Fruit fly (Drosophila melanogaster) whole organism, embryonic: ENCODE measurements around the gene Sfxn2.

Experiments used
- Aef1 ChIP-seq: fragments of 200-800 bp; sonication (Bioruptor generic); IDR thresholded peaks from 3 replicates; pipeline ENCODE4 v1.3.6; 2022; ENCODE audit warnings: missing biosample characterization, missing genetic modification characterization
- CG11456 ChIP-seq: fragments of 200-800 bp; sonication (Bioruptor generic); IDR thresholded peaks from 3 replicates; pipeline ENCODE4 v1.3.6; 2022; ENCODE audit warnings: missing biosample characterization, missing genetic modification characterization
- CG12769 ChIP-seq: fragments of 200-800 bp; sonication (Bioruptor generic); optimal IDR thresholded peaks from 2 replicates; lab custom pipeline; 2019; ENCODE audit warnings: missing biosample characterization, mild to moderate bottlenecking, missing genetic modification characterization, moderate library complexity
- CG15514 ChIP-seq: fragments of 200-800 bp; sonication (Bioruptor generic); optimal IDR thresholded peaks from 3 replicates; lab custom pipeline; 2017; ENCODE audit warnings: missing biosample characterization, missing genetic modification characterization, mild to moderate bottlenecking, moderate library complexity, missing genetic modification reagents
- CG16815 ChIP-seq: fragments of 200-800 bp; sonication (Bioruptor generic); optimal IDR thresholded peaks from 3 replicates; lab custom pipeline; 2017; ENCODE audit warnings: missing biosample characterization, mild to moderate bottlenecking, missing genetic modification characterization
- CG17385 ChIP-seq: fragments of 200-800 bp; sonication (Bioruptor generic); optimal IDR thresholded peaks from 3 replicates; lab custom pipeline; 2018; ENCODE audit warnings: missing biosample characterization, mild to moderate bottlenecking, missing genetic modification characterization
- CG18011 ChIP-seq: fragments of 200-800 bp; sonication (Bioruptor generic); optimal IDR thresholded peaks from 2 replicates; lab custom pipeline; 2017; ENCODE audit warnings: missing biosample characterization, missing genetic modification characterization, mild to moderate bottlenecking, moderate library complexity, missing genotype
- CG31224 ChIP-seq: fragments of 200-800 bp; sonication (Bioruptor generic); IDR thresholded peaks from 2 replicates; pipeline ENCODE4 v1.3.6; 2022; ENCODE audit warnings: missing biosample characterization, missing genetic modification characterization
- CG32767 ChIP-seq: fragments of 200-800 bp; sonication (Bioruptor generic); IDR thresholded peaks from 2 replicates; pipeline ENCODE4 v1.3.6; 2022; ENCODE audit warnings: missing biosample characterization, missing genetic modification characterization
- CG33557 ChIP-seq: fragments of 200-800 bp; sonication (Bioruptor generic); optimal IDR thresholded peaks from 2 replicates; lab custom pipeline; 2019; ENCODE audit warnings: missing biosample characterization, mild to moderate bottlenecking, missing genetic modification characterization, moderate library complexity
- CG34422 ChIP-seq: fragments of 200-800 bp; sonication (Bioruptor generic); IDR thresholded peaks from 3 replicates; pipeline ENCODE4 v1.3.6; 2022; ENCODE audit warnings: missing biosample characterization, missing genetic modification characterization
- CG4404 ChIP-seq: fragments of 200-800 bp; sonication (Bioruptor generic); IDR thresholded peaks from 2 replicates; pipeline ENCODE4 v1.3.6; 2022; ENCODE audit warnings: missing biosample characterization, missing genetic modification characterization
- CG4730 ChIP-seq: fragments of 200-800 bp; sonication (Bioruptor generic); IDR thresholded peaks from 2 replicates; pipeline ENCODE4 v1.3.6; 2022; ENCODE audit warnings: missing biosample characterization, missing genetic modification characterization
- CG8281 ChIP-seq: fragments of 200-800 bp; sonication (Bioruptor generic); optimal IDR thresholded peaks from 2 replicates; lab custom pipeline; 2018; ENCODE audit warnings: missing biosample characterization, mild to moderate bottlenecking, missing genetic modification characterization, moderate library complexity
- CG8765 ChIP-seq: fragments of 200-800 bp; sonication (Bioruptor generic); IDR thresholded peaks from 2 replicates; pipeline ENCODE4 v1.3.6; 2022; ENCODE audit warnings: missing biosample characterization, missing genetic modification characterization
- Deaf1 ChIP-seq: fragments of 200-800 bp; optimal IDR thresholded peaks from 3 replicates; lab custom pipeline; 2019; ENCODE audit warnings: missing biosample characterization, mild to moderate bottlenecking, missing genetic modification characterization, moderate library complexity
- Doc3 ChIP-seq: fragments of 200-800 bp; sonication (Bioruptor generic); IDR thresholded peaks from 3 replicates; pipeline ENCODE4 v1.3.6; 2022; ENCODE audit warnings: missing biosample characterization, missing genetic modification characterization; ENCODE audit not compliant: partially characterized antibody
- HLH4C ChIP-seq: fragments of 200-800 bp; sonication (Bioruptor generic); IDR thresholded peaks from 3 replicates; pipeline ENCODE4 v1.3.6; 2022; ENCODE audit warnings: missing biosample characterization, missing genetic modification characterization; ENCODE audit not compliant: partially characterized antibody
- Hand ChIP-seq: fragments of 200-800 bp; sonication (Bioruptor generic); optimal IDR thresholded peaks from 2 replicates; lab custom pipeline; 2017; ENCODE audit warnings: mild to moderate bottlenecking, missing biosample characterization, missing genetic modification reagents, missing genetic modification characterization
- Hr51 ChIP-seq, 2 experiments: fragments of 200-800 bp; sonication (Bioruptor generic); optimal IDR thresholded peaks; 2 replicates in 1 of 2; 3 replicates in 1 of 2; lab custom pipeline; 2016 to 2018; ENCODE audit warnings: missing biosample characterization in 2 of 2, missing genetic modification characterization in 2 of 2, mild to moderate bottlenecking in 1 of 2, moderate library complexity in 1 of 2
- Jarid2 ChIP-seq: fragments of 200-800 bp; sonication (Bioruptor generic); optimal IDR thresholded peaks from 3 replicates; lab custom pipeline; 2017; ENCODE audit warnings: mild to moderate bottlenecking, missing biosample characterization, missing genetic modification reagents, missing genetic modification characterization
- Med ChIP-seq: fragments of 200-800 bp; sonication (Bioruptor generic); peaks from one replicate; lab custom pipeline; 2016; ENCODE audit warnings: missing biosample characterization, missing genetic modification characterization, mild to moderate bottlenecking, inconsistent platforms, moderate library complexity
- Pdp1 ChIP-seq, 2 experiments: fragments of 200-800 bp; sonication (Bioruptor generic); optimal IDR thresholded peaks; 3 replicates each; lab custom pipeline; 2016; ENCODE audit warnings: missing biosample characterization in 2 of 2, missing genetic modification characterization in 2 of 2, mild to moderate bottlenecking in 1 of 2, moderate library complexity in 1 of 2
- Sin3A ChIP-seq: fragments of >200 bp; optimal IDR thresholded peaks from 2 replicates; lab custom pipeline; 2018
- Sox100B ChIP-seq: fragments of 200-800 bp; sonication (Bioruptor generic); optimal IDR thresholded peaks from 3 replicates; lab custom pipeline; 2018; ENCODE audit warnings: missing biosample characterization, mild to moderate bottlenecking, missing genetic modification characterization
- Spps ChIP-seq: fragments of 200-800 bp; sonication (Bioruptor generic); optimal IDR thresholded peaks from 2 replicates; lab custom pipeline; 2018; ENCODE audit warnings: missing biosample characterization, mild to moderate bottlenecking, missing genetic modification characterization
- Tbp ChIP-seq: fragments of >200 bp; optimal IDR thresholded peaks from 2 replicates; lab custom pipeline; 2018; ENCODE audit warnings: missing biosample characterization, missing genetic modification characterization
- abd-A ChIP-seq: fragments of 200-800 bp; sonication (Bioruptor generic); optimal IDR thresholded peaks from 3 replicates; lab custom pipeline; 2019; ENCODE audit warnings: missing biosample characterization, mild to moderate bottlenecking, missing genetic modification characterization, moderate library complexity
- ato ChIP-seq: fragments of 200-800 bp; sonication (Bioruptor generic); IDR thresholded peaks from 2 replicates; pipeline ENCODE4 v1.3.6; 2022; ENCODE audit warnings: missing biosample characterization, missing genetic modification characterization; ENCODE audit not compliant: partially characterized antibody
- caup ChIP-seq: fragments of 200-800 bp; sonication (Bioruptor generic); optimal IDR thresholded peaks from 3 replicates; lab custom pipeline; 2017; ENCODE audit warnings: missing biosample characterization, mild to moderate bottlenecking, missing genetic modification characterization, moderate library complexity; ENCODE audit not compliant: severe bottlenecking
- cg ChIP-seq: fragments of 200-800 bp; sonication (Bioruptor generic); optimal IDR thresholded peaks from 3 replicates; lab custom pipeline; 2019; ENCODE audit warnings: missing biosample characterization, mild to moderate bottlenecking, missing genetic modification characterization, moderate library complexity
- chm ChIP-seq: fragments of 200-800 bp; sonication (Bioruptor generic); IDR thresholded peaks from 2 replicates; pipeline ENCODE4 v1.3.6; 2022; ENCODE audit warnings: missing biosample characterization, missing genetic modification characterization
- cwo ChIP-seq: fragments of 200-800 bp; sonication (Bioruptor generic); optimal IDR thresholded peaks from 3 replicates; lab custom pipeline; 2017; ENCODE audit warnings: missing biosample characterization, missing genetic modification characterization, mild to moderate bottlenecking, moderate library complexity, missing genetic modification reagents
- dmrt99B ChIP-seq: fragments of 200-800 bp; sonication (Bioruptor generic); optimal IDR thresholded peaks from 2 replicates; lab custom pipeline; 2018; ENCODE audit warnings: missing biosample characterization, mild to moderate bottlenecking, missing genetic modification characterization, moderate library complexity
- eve ChIP-seq, 2 experiments: fragments of >200 bp; optimal IDR thresholded peaks; 2 replicates each; lab custom pipeline; 2017; ENCODE audit warnings: missing biosample characterization in 2 of 2, missing genetic modification characterization in 2 of 2
- ewg ChIP-seq: fragments of 200-800 bp; sonication (Bioruptor generic); optimal IDR thresholded peaks from 3 replicates; lab custom pipeline; 2017; ENCODE audit warnings: mild to moderate bottlenecking, missing biosample characterization, missing genetic modification reagents, missing genetic modification characterization
- grn ChIP-seq: fragments of 200-800 bp; sonication (Bioruptor generic); optimal IDR thresholded peaks from 3 replicates; lab custom pipeline; 2017; ENCODE audit warnings: missing biosample characterization, missing genetic modification characterization
- lola ChIP-seq, 3 experiments: fragments of >200 bp in 2 of 3; fragments of 200-800 bp in 1 of 3; sonication (Bioruptor generic) in 1 of 3; optimal IDR thresholded peaks; 2 replicates each; lab custom pipeline; 2017 to 2019; ENCODE audit warnings: missing biosample characterization in 3 of 3, missing genetic modification characterization in 3 of 3, mild to moderate bottlenecking in 1 of 3, moderate library complexity in 1 of 3
- odd ChIP-seq: fragments of 200-800 bp; sonication (Bioruptor generic); optimal IDR thresholded peaks from 2 replicates; lab custom pipeline; 2017; ENCODE audit warnings: missing biosample characterization, mild to moderate bottlenecking, missing genetic modification characterization
- pan ChIP-seq, 4 experiments: fragments of >200 bp in 3 of 4; fragments of 200-800 bp in 1 of 4; sonication (Bioruptor generic) in 1 of 4; optimal IDR thresholded peaks in 3 of 4; IDR thresholded peaks in 1 of 4; 2 replicates each; pipeline versions ENCODE4 v1.3.6 to Lab custom; 2017 to 2022; ENCODE audit warnings: missing biosample characterization in 2 of 4, missing genetic modification characterization in 2 of 4, mixed read lengths in 1 of 4
- pb ChIP-seq: fragments of 200-800 bp; sonication (Bioruptor generic); optimal IDR thresholded peaks from 3 replicates; lab custom pipeline; 2016; ENCODE audit warnings: missing biosample characterization, missing genetic modification characterization
- psq ChIP-seq: fragments of 200-800 bp; sonication (Bioruptor generic); optimal IDR thresholded peaks from 2 replicates; lab custom pipeline; 2017; ENCODE audit warnings: missing biosample characterization, missing genetic modification characterization
- run ChIP-seq: fragments of 200-800 bp; sonication (Bioruptor generic); optimal IDR thresholded peaks from 3 replicates; lab custom pipeline; 2018; ENCODE audit warnings: missing biosample characterization, mild to moderate bottlenecking, missing genetic modification characterization
- sens ChIP-seq: fragments of 200-800 bp; sonication (Bioruptor generic); peaks from one replicate; lab custom pipeline; 2016; ENCODE audit warnings: missing biosample characterization, missing genetic modification characterization
- stc ChIP-seq: fragments of 200-800 bp; sonication (Bioruptor generic); IDR thresholded peaks from 2 replicates; pipeline ENCODE4 v1.3.6; 2022; ENCODE audit warnings: missing biosample characterization, missing genetic modification characterization
- tgo ChIP-seq: fragments of 200-800 bp; sonication (Bioruptor generic); IDR thresholded peaks from 3 replicates; pipeline ENCODE4 v1.3.6; 2022; ENCODE audit warnings: missing biosample characterization, missing genetic modification characterization
- zfh1 ChIP-seq: fragments of 200-800 bp; sonication (Bioruptor generic); IDR thresholded peaks from 3 replicates; pipeline ENCODE4 v1.3.6; 2022; ENCODE audit warnings: missing biosample characterization, missing genetic modification characterization

The Sfxn2 gene

DNA sequence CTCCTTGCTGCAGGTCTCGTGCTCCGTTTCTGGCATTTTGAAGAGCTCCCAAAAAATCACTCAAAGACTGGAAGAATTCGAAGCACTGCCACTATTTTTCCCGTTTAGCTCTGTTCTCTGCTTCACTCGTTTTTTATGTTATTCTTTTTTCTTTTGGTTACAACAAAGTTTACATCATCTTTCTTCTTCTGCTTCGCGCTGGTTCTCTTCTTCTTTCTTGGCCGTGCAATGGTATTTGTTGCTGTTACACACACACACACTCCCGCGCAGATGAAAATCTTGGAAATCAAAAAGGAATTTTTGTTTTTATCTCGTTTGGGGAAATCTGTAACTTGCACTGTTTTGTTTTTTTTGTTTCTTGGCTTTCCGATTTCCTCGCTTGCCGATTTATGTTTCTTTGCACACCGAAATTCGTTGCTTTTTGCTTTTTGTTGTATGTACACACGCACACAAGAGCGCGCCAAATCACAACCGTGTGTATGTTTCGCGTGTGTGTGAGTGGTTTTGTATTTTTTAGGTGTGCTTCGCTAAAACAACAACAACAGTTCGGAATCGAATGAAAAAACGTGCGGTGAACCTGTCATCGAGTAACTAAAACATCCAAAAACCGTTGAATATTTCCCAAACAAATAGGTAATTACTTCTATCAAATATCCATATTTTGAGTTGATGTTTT is 22.9 kb downstream of the Sfxn2 start (continued):
- TF ChIP-seq CG16815 (GFP tag; lab: Kevin White, UChicago) (no peak), Pdp1 (GFP tag; optimal IDR thresholded peaks at IDR 0.05; lab: Kevin White, UChicago) (peak in 1 of 2 experiments; percentile 75), ato (GFP tag; lab: Robert Waterston, UW) (0 out of 2 replicates have a peak, but pooled peaks have one; percentile 27), caup (peak; percentile 13), CG4730 (GFP tag; lab: Robert Waterston, UW) (no peak), Aef1 (GFP tag; lab: Robert Waterston, UW) (no peak), run (tag; lab: Kevin White, UChicago) (peak; percentile 17), sens (GFP tag; lab: Kevin White, UChicago) (peak; percentile 38), cg (GFP tag; lab: Kevin White, UChicago) (peak; percentile 94), pan (optimal IDR thresholded peaks at IDR 0.05; lab: Kevin White, UChicago) (no peak), pan (GFP tag; optimal IDR thresholded peaks at IDR 0.05 in 1 of 2, IDR thresholded peaks at IDR 0.05 in 1 of 2) (peak in 1 of 2 experiments; percentile 4), grn (GFP tag; lab: Kevin White, UChicago) (peak; percentile 37), CG12769 (peak; percentile 63), zfh1 (GFP tag; lab: Robert Waterston, UW) (0 out of 3 replicates have a peak, but pooled peaks have one; percentile 4), CG18011 (GFP tag; lab: Kevin White, UChicago) (no peak), odd (GFP tag; lab: Kevin White, UChicago) (no peak), Deaf1 (peak; percentile 47), eve (GFP tag; optimal IDR thresholded peaks at IDR 0.05; lab: Kevin White, UChicago) (peak in 1 of 2 experiments; percentile 89), chm (peak; percentile 13; the same call in 1 of the 2 replicates), Jarid2 (GFP tag; lab: Kevin White, UChicago) (peak; percentile 93), HLH4C (GFP tag; lab: Robert Waterston, UW) (no peak), psq (peak; percentile 51), abd-A (tag; lab: Kevin White, UChicago) (peak; percentile 80), CG15514 (peak; percentile 35), stc (GFP tag; lab: Robert Waterston, UW) (no peak), cwo (peak; percentile 31), Sin3A (no peak), CG17385 (GFP tag; lab: Kevin White, UChicago) (peak; percentile 92), Med (peak; percentile 74), CG34422 (GFP tag; lab: Robert Waterston, UW) (peak; percentile 55; the same call in 2 of the 3 replicates), CG11456 (GFP tag; lab: Robert Waterston, UW) (no peak), lola (GFP tag; optimal IDR thresholded peaks at IDR 0.05; lab: Kevin White, UChicago) (peak in 1 of 3 experiments; percentile 72)

dm6 chr3L:19086364-19087200 is 23.6 kb downstream of the Sfxn2 start, which contains the start of gene Mkp3:
Gene Mkp3, minus strand, starts transcription at chr3L:19086426.
- peak; percentile 92 for TF ChIP-seq dmrt99B (tag; lab: Kevin White, UChicago)
- TF ChIP-seq Doc3, result no peak
- TF ChIP-seq Hand (GFP tag; lab: Kevin White, UChicago), result peak; percentile 95
- TF ChIP-seq CG8281 (tag; lab: Kevin White, UChicago), result peak; percentile 77
- peak; percentile 63 for TF ChIP-seq Tbp (GFP tag; lab: Kevin White, UChicago)
- peak; percentile 74 for TF ChIP-seq CG4404 (GFP tag; lab: Robert Waterston, UW)
- peak; percentile 92 for TF ChIP-seq Sox100B
- TF ChIP-seq tgo, result peak; percentile 94
- TF ChIP-seq Hr51 (GFP tag; optimal IDR thresholded peaks at IDR 0.05; lab: Kevin White, UChicago), result peak; percentile 35 to 95
- peak; percentile 48 for TF ChIP-seq Spps (tag; lab: Kevin White, UChicago)
- peak; percentile 70 for TF ChIP-seq CG33557 (GFP tag; lab: Kevin White, UChicago)
- peak; percentile 95 for TF ChIP-seq CG32767 (GFP tag; lab: Robert Waterston, UW)
- peak; percentile 84 for TF ChIP-seq CG31224 (GFP tag; lab: Robert Waterston, UW)
- TF ChIP-seq pb (GFP tag; lab: Kevin White, UChicago), result no peak
- TF ChIP-seq ewg (GFP tag; lab: Kevin White, UChicago), result peak; percentile 51
- TF ChIP-seq CG8765 (GFP tag; lab: Robert Waterston, UW), result peak; percentile 77; the same call in 1 of the 2 replicates
